Worm (Caenorhabditis elegans) whole organism, late embryonic: ENCODE measurements around the gene elpc-4.

Source experiments
- C08G9.2 ChIP-seq: sonication (generic microtip); optimal IDR thresholded peaks from 2 replicates; lab custom pipeline; 2016; ENCODE audit warnings: mild to moderate bottlenecking, missing genetic modification characterization, moderate library complexity, missing compliant biosample characterization
- K02D7.2 ChIP-seq: sonication (generic microtip); optimal IDR thresholded peaks from 2 replicates; lab custom pipeline; 2017; ENCODE audit warnings: mild to moderate bottlenecking, missing genetic modification characterization, missing compliant biosample characterization
- K09A11.1 ChIP-seq: sonication (generic microtip); optimal IDR thresholded peaks from 2 replicates; lab custom pipeline; 2017; ENCODE audit warnings: antibody characterized with exemption, mild to moderate bottlenecking, missing genetic modification characterization, missing compliant biosample characterization; ENCODE audit not compliant: insufficient read depth
- T23F11.4 ChIP-seq: fragments of 200-800 bp; sonication (Bioruptor generic); optimal IDR thresholded peaks from 2 replicates; lab custom pipeline; 2018; ENCODE audit warnings: mild to moderate bottlenecking, missing genetic modification characterization, missing compliant biosample characterization
- Y22D7AL.16 ChIP-seq: sonication (generic microtip); optimal IDR thresholded peaks from 2 replicates; lab custom pipeline; 2016; ENCODE audit warnings: missing genetic modification characterization, missing compliant biosample characterization
- ama-1 ChIP-seq: fragments of 150-350 bp; optimal IDR thresholded peaks from 2 replicates; lab custom pipeline; 2014
- ceh-14 ChIP-seq: sonication (generic microtip); optimal IDR thresholded peaks from 2 replicates; lab custom pipeline; 2016; ENCODE audit warnings: missing genotype, missing genetic modification characterization, missing compliant biosample characterization
- ceh-18 ChIP-seq: sonication (generic microtip); optimal IDR thresholded peaks from 2 replicates; lab custom pipeline; 2016; ENCODE audit warnings: missing genetic modification characterization, missing compliant biosample characterization
- ceh-2 ChIP-seq: sonication (generic microtip); optimal IDR thresholded peaks from 2 replicates; lab custom pipeline; 2016; ENCODE audit warnings: missing genotype, missing genetic modification characterization, missing compliant biosample characterization
- ceh-22 ChIP-seq: sonication (generic microtip); optimal IDR thresholded peaks from 2 replicates; lab custom pipeline; 2017; ENCODE audit warnings: missing biosample characterization, missing genetic modification characterization
- ceh-30 ChIP-seq: fragments of 150-350 bp; optimal IDR thresholded peaks from 2 replicates; lab custom pipeline; 2014; ENCODE audit warnings: missing biosample characterization, missing genetic modification characterization
- ceh-31 ChIP-seq: sonication (generic microtip); optimal IDR thresholded peaks from 2 replicates; lab custom pipeline; 2016; ENCODE audit warnings: missing genetic modification characterization, missing compliant biosample characterization
- ceh-45 ChIP-seq: fragments of 200-800 bp; sonication (Bioruptor generic); IDR thresholded peaks from 2 replicates; pipeline ENCODE4 v1.3.6; 2022; ENCODE audit warnings: missing genetic modification reagents, missing genetic modification characterization, missing compliant biosample characterization
- ceh-48 ChIP-seq: sonication (generic microtip); optimal IDR thresholded peaks from 2 replicates; lab custom pipeline; 2016; ENCODE audit warnings: missing genetic modification characterization, inconsistent platforms, missing compliant biosample characterization
- ceh-6 ChIP-seq: fragments of 200-800 bp; sonication (Bioruptor generic); optimal IDR thresholded peaks from 2 replicates; lab custom pipeline; 2018; ENCODE audit warnings: mild to moderate bottlenecking, missing genetic modification characterization, missing compliant biosample characterization
- che-1 ChIP-seq: sonication (generic microtip); optimal IDR thresholded peaks from 2 replicates; lab custom pipeline; 2016; ENCODE audit warnings: mild to moderate bottlenecking, missing genetic modification characterization, missing compliant biosample characterization
- dmd-4 ChIP-seq: sonication (generic microtip); optimal IDR thresholded peaks from 2 replicates; lab custom pipeline; 2016; ENCODE audit warnings: borderline replicate concordance, missing genetic modification characterization, missing compliant biosample characterization
- dve-1 ChIP-seq: sonication (generic microtip); optimal IDR thresholded peaks from 2 replicates; lab custom pipeline; 2017; ENCODE audit warnings: antibody characterized with exemption, mild to moderate bottlenecking, missing genetic modification characterization, missing compliant biosample characterization
- elt-2 ChIP-seq: sonication (generic microtip); optimal IDR thresholded peaks from 2 replicates; lab custom pipeline; 2016; ENCODE audit warnings: missing genetic modification reagents, missing genetic modification characterization, missing compliant biosample characterization
- elt-4 ChIP-seq: sonication (generic microtip); optimal IDR thresholded peaks from 2 replicates; lab custom pipeline; 2016; ENCODE audit warnings: missing genetic modification characterization, missing compliant biosample characterization
- fkh-6 ChIP-seq: sonication (generic microtip); optimal IDR thresholded peaks from 2 replicates; lab custom pipeline; 2016; ENCODE audit warnings: missing genetic modification characterization, missing compliant biosample characterization
- hlh-15 ChIP-seq: sonication (generic microtip); optimal IDR thresholded peaks from 2 replicates; lab custom pipeline; 2016; ENCODE audit warnings: missing genetic modification characterization, missing compliant biosample characterization
- hlh-30 ChIP-seq: sonication (generic microtip); optimal IDR thresholded peaks from 2 replicates; lab custom pipeline; 2017; ENCODE audit warnings: antibody characterized with exemption, missing genetic modification characterization, missing compliant biosample characterization; ENCODE audit not compliant: insufficient read depth
- hlh-6 ChIP-seq: sonication (generic microtip); optimal IDR thresholded peaks from 2 replicates; lab custom pipeline; 2016; ENCODE audit warnings: missing genotype, missing genetic modification characterization, missing compliant biosample characterization
- mec-3 ChIP-seq: sonication (generic microtip); optimal IDR thresholded peaks from 2 replicates; lab custom pipeline; 2016; ENCODE audit warnings: borderline replicate concordance, missing genetic modification characterization, missing compliant biosample characterization
- nfya-1 ChIP-seq: sonication (generic microtip); optimal IDR thresholded peaks from 2 replicates; lab custom pipeline; 2017; ENCODE audit warnings: missing genetic modification characterization, mild to moderate bottlenecking, missing compliant biosample characterization, antibody characterized with exemption, moderate library complexity
- nhr-232 ChIP-seq: sonication (generic microtip); optimal IDR thresholded peaks from 2 replicates; lab custom pipeline; 2016; ENCODE audit warnings: missing genetic modification characterization, missing compliant biosample characterization
- odd-2 ChIP-seq: sonication (generic microtip); optimal IDR thresholded peaks from 2 replicates; lab custom pipeline; 2017; ENCODE audit warnings: antibody characterized with exemption, mild to moderate bottlenecking, missing genetic modification characterization, missing compliant biosample characterization
- pat-9 ChIP-seq: fragments of 200-800 bp; sonication (Bioruptor generic); optimal IDR thresholded peaks from 2 replicates; lab custom pipeline; 2018; ENCODE audit warnings: mild to moderate bottlenecking, missing genetic modification characterization, moderate library complexity, missing compliant biosample characterization
- pros-1 ChIP-seq: fragments of 150-350 bp; optimal IDR thresholded peaks from 2 replicates; lab custom pipeline; 2014; ENCODE audit warnings: missing biosample characterization, missing genetic modification reagents, missing genetic modification characterization
- ref-2 ChIP-seq: sonication (generic microtip); optimal IDR thresholded peaks from 2 replicates; lab custom pipeline; 2016; ENCODE audit warnings: missing genetic modification characterization, missing compliant biosample characterization
- sdc-2 ChIP-seq: sonication (generic microtip); optimal IDR thresholded peaks from 2 replicates; lab custom pipeline; 2016; ENCODE audit warnings: missing genotype, missing genetic modification characterization, missing compliant biosample characterization
- syd-9 ChIP-seq: sonication (generic microtip); optimal IDR thresholded peaks from 2 replicates; lab custom pipeline; 2016; ENCODE audit warnings: mild to moderate bottlenecking, missing genetic modification characterization, moderate library complexity, missing compliant biosample characterization
- tbx-2 ChIP-seq: sonication (generic microtip); optimal IDR thresholded peaks from 2 replicates; lab custom pipeline; 2016; ENCODE audit warnings: missing genetic modification characterization, missing compliant biosample characterization
- tbx-7 ChIP-seq: sonication (generic microtip); optimal IDR thresholded peaks from 2 replicates; lab custom pipeline; 2016; ENCODE audit warnings: missing genotype, missing genetic modification characterization, missing compliant biosample characterization
- ttx-3 ChIP-seq: sonication (generic microtip); optimal IDR thresholded peaks from 2 replicates; lab custom pipeline; 2016; ENCODE audit warnings: missing genetic modification reagents, missing genetic modification characterization, missing compliant biosample characterization
- unc-42 ChIP-seq: sonication (generic microtip); optimal IDR thresholded peaks from 2 replicates; lab custom pipeline; 2016; ENCODE audit warnings: missing genotype, missing genetic modification characterization, missing compliant biosample characterization
- unc-55 ChIP-seq: sonication (generic microtip); optimal IDR thresholded peaks from 2 replicates; lab custom pipeline; 2017; ENCODE audit warnings: missing biosample characterization, missing genetic modification reagents, missing genetic modification characterization
- zip-5 ChIP-seq: sonication (generic microtip); optimal IDR thresholded peaks from 2 replicates; lab custom pipeline; 2016; ENCODE audit warnings: missing genetic modification characterization, missing compliant biosample characterization

The elpc-4 gene

DNA sequence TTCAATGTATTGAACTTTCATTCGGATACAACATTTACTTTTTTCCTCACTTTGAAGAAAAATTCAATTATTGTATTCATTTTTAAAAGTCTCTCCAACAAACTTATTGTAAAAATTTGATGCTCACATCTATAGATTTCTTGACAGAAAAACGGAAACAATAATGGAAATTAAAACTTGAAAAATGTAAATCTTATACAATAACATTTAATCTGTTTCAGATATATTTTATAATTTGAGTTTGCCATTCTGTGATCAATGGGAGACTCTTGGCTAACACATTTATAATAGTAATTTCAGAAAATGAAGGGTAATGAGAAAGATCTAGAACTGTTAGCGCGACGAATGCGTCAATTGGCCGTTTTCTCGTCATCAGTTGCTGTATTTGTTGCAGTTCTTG, 28.4 kb upstream of the elpc-4 start, which contains the start of gene col-115:
Gene col-115 (plus strand): TSS at position 301 of the 400 bp plus-strand sequence.
- TF ChIP-seq elt-2 (tag; lab: Kevin White, UChicago), result no peak

DNA sequence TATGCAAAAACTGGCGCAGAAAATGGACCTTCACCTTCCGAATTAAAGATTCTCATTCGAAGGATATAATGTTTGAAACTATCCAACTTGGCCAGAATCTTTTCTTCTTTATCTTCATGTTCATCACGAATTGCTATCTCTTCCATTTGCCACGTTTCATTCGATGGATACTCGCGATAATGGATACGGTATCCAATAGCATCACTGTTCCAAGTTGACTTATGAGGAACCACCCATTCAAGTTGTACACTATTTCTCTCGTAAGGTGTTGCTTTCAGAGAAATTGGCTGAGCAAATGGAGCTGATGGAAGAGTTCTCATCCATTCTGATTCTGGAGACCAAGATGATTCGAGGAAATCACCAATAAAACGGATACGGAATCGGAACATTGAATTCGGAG, 22.1 kb upstream of the elpc-4 start:
- TF ChIP-seq ceh-45 (no peak), dmd-4 (tag; lab: Kevin White, UChicago) (no peak), ttx-3 (tag; lab: Kevin White, UChicago) (no peak), dve-1 (no peak), ceh-2 (tag; lab: Kevin White, UChicago) (no peak), sdc-2 (tag; lab: Kevin White, UChicago) (no peak), ref-2 (tag; lab: Kevin White, UChicago) (no peak), K02D7.2 (tag; lab: Kevin White, UChicago) (no peak), odd-2 (tag; lab: Kevin White, UChicago) (no peak), elt-4 (tag; lab: Kevin White, UChicago) (no peak), ceh-18 (tag; lab: Kevin White, UChicago) (no peak)

DNA sequence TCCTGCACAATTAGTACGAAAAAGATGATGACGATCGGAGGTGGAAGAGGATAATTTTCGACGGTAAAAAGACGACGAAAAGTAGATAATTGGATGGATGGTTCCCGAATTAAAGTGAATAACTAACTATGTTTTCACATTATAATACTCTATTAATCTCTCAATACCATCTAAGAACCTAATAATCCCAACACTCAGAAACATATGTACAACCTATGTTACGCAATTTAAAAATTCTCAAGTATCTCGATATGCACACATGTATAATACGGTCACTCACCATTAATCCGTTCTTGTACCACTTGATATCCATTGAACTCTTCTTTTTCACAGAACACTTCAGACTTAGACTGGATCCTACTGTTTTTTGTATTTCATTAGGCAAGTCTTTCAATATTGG, 16.0 kb upstream of the elpc-4 start:
- TF ChIP-seq unc-42 (tag; lab: Kevin White, UChicago) (no peak), hlh-30 (no peak), ceh-14 (tag; lab: Kevin White, UChicago) (no peak)

DNA sequence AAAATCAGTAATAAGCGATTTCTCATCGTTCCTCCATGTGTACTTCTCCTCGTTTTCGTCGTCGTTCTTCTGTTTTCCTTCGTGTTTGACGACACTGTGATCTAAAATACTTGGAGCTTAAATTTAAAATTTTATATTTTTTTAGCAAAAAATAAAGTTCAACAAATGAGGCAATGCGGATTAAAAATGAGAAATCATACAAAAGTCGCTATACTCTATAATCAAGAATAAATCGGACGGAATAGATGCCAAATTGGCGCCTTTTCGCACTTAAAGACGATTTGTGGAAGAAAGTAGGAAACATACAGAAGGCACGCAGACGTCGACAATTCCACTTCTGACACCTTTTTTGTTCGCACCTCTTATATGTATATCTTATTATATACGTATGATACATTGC, 12.8 kb upstream of the elpc-4 start, which contains the start of gene rig-4:
Gene rig-4 (minus strand): TSS at position 101 of the 400 bp plus-strand sequence.
- TF ChIP-seq ceh-6 (GFP tag; lab: Kevin White, UChicago) (no peak), C08G9.2 (tag; lab: Kevin White, UChicago) (no peak), fkh-6 (no peak), ceh-48 (no peak), hlh-6 (tag; lab: Kevin White, UChicago) (no peak), ceh-31 (tag; lab: Kevin White, UChicago) (no peak), K02D7.2 (tag; lab: Kevin White, UChicago) (no peak), pros-1 (tag; lab: Kevin White, UChicago) (no peak), unc-55 (GFP tag; lab: Kevin White, UChicago) (no peak), ref-2 (tag; lab: Kevin White, UChicago) (no peak), dmd-4 (tag; lab: Kevin White, UChicago) (no peak), K09A11.1 (tag; lab: Kevin White, UChicago) (no peak), elt-4 (tag; lab: Kevin White, UChicago) (no peak), ceh-22 (tag; lab: Kevin White, UChicago) (no peak), T23F11.4 (GFP tag; lab: Kevin White, UChicago) (no peak), che-1 (tag; lab: Kevin White, UChicago) (no peak), Y22D7AL.16 (no peak), ceh-30 (tag; lab: Kevin White, UChicago) (no peak), ama-1 (lab: Kevin White, UChicago) (no peak)

ce11 chrIV:8005376-8005775, 11.4 kb upstream of the elpc-4 start:
- TF ChIP-seq syd-9 (tag; lab: Kevin White, UChicago), result no peak
- TF ChIP-seq, all 69 proteins: peak for 0

DNA sequence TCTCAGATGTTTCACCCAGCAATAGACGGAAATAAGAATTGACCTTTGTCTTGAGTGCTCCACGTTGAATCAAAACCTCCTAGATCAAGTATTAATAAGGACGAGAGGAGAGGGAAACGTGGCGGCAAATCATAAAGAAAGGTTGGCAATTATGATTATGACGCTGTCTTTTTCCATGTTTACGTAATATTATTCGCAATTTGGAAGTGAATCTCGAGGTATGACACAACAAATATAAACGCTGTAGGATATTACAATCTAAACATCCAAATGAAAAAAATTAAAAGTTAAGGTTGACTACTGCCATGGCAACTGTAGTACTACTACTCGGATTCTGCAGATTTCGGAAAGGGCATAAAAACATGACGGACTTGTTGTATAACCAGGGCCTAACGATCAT, 10.6 kb upstream of the elpc-4 start:
- TF ChIP-seq T23F11.4 (GFP tag; lab: Kevin White, UChicago) (no peak), zip-5 (no peak), ref-2 (tag; lab: Kevin White, UChicago) (no peak), hlh-15 (no peak), dve-1 (no peak), nhr-232 (tag; lab: Kevin White, UChicago) (no peak), nfya-1 (no peak), pat-9 (tag; lab: Kevin White, UChicago) (no peak), pros-1 (tag; lab: Kevin White, UChicago) (no peak), unc-55 (GFP tag; lab: Kevin White, UChicago) (no peak), ttx-3 (tag; lab: Kevin White, UChicago) (no peak), mec-3 (no peak), tbx-2 (tag; lab: Kevin White, UChicago) (no peak), tbx-7 (no peak), ceh-45 (no peak)
